Worm (Caenorhabditis elegans): ENCODE measurements around the gene F21C10.1.

- TF ChIP-seq lsy-2 (tag; optimal IDR thresholded peaks at IDR 0.05) (no peak), nhr-237 (tag; optimal IDR thresholded peaks at IDR 0.05) (no peak), snpc-4 (tag; optimal IDR thresholded peaks at IDR 0.05) (no peak), nhr-28 (tag; optimal IDR thresholded peaks at IDR 0.05) (no peak), M03D4.4 (tag; optimal IDR thresholded peaks at IDR 0.05) (no peak), elt-3 (tag; optimal IDR thresholded peaks at IDR 0.05) (no peak), ztf-11 (tag; optimal IDR thresholded peaks at IDR 0.05) (no peak), nhr-12 (tag; optimal IDR thresholded peaks at IDR 0.05) (no peak), nhr-2 (tag; optimal IDR thresholded peaks at IDR 0.05) (no peak), unc-62 (GFP tag; optimal IDR thresholded peaks at IDR 0.05) (no peak), hlh-1 (tag; optimal IDR thresholded peaks at IDR 0.05) (no peak), ceh-43 (GFP tag; optimal IDR thresholded peaks at IDR 0.05) (no peak), mep-1 (tag; optimal IDR thresholded peaks at IDR 0.05) (no peak)
Measured at ce11 chrV:9137618-9138017, 5.5 kb downstream of the F21C10.1 start, which contains the start of gene pitr-2.
